Fruit fly (Drosophila melanogaster) whole organism, embryonic: ENCODE results near the gene IntS4.
A peak's percentile ranks its signal among the peaks of the same experiment; 100 is the strongest.

Source experiments
- Bdp1 ChIP-seq: fragments of 200-800 bp; sonication (Bioruptor generic); optimal IDR thresholded peaks from 3 replicates; lab custom pipeline; 2016; ENCODE audit warnings: missing biosample characterization, missing genetic modification characterization
- Bteb2 ChIP-seq: fragments of 200-800 bp; sonication (Bioruptor generic); optimal IDR thresholded peaks from 2 replicates; lab custom pipeline; 2016; ENCODE audit warnings: missing biosample characterization, missing genetic modification characterization
- CG10654 ChIP-seq: fragments of 200-800 bp; sonication (Bioruptor generic); optimal IDR thresholded peaks from 2 replicates; lab custom pipeline; 2016; ENCODE audit warnings: missing biosample characterization, missing genetic modification characterization
- CG11398 ChIP-seq: fragments of 200-800 bp; sonication (Bioruptor generic); optimal IDR thresholded peaks from 2 replicates; lab custom pipeline; 2016; ENCODE audit warnings: missing biosample characterization, missing genetic modification characterization
- CG12071 ChIP-seq: fragments of 200-800 bp; sonication (Bioruptor generic); optimal IDR thresholded peaks from 3 replicates; lab custom pipeline; 2018; ENCODE audit warnings: missing biosample characterization, mild to moderate bottlenecking, missing genetic modification characterization
- CG14441 ChIP-seq: fragments of 200-800 bp; sonication (Bioruptor generic); IDR thresholded peaks from 2 replicates; pipeline ENCODE4 v1.3.6; 2022; ENCODE audit warnings: missing biosample characterization, missing genetic modification characterization
- CG16815 ChIP-seq: fragments of 200-800 bp; sonication (Bioruptor generic); optimal IDR thresholded peaks from 3 replicates; lab custom pipeline; 2017; ENCODE audit warnings: missing biosample characterization, mild to moderate bottlenecking, missing genetic modification characterization
- CG17568 ChIP-seq: fragments of 200-800 bp; sonication (Bioruptor generic); optimal IDR thresholded peaks from 2 replicates; lab custom pipeline; 2018; ENCODE audit warnings: missing biosample characterization, mild to moderate bottlenecking, missing genetic modification characterization, moderate library complexity
- CG31388 ChIP-seq: fragments of 200-800 bp; sonication (Bioruptor generic); optimal IDR thresholded peaks from 2 replicates; lab custom pipeline; 2016; ENCODE audit warnings: missing biosample characterization, missing genetic modification characterization
- CG3163 ChIP-seq: fragments of 200-800 bp; sonication (Bioruptor generic); optimal IDR thresholded peaks from 3 replicates; lab custom pipeline; 2016; ENCODE audit warnings: missing biosample characterization, missing genetic modification characterization
- CG3838 ChIP-seq: fragments of 200-800 bp; sonication (Bioruptor generic); optimal IDR thresholded peaks from 3 replicates; lab custom pipeline; 2016; ENCODE audit warnings: missing biosample characterization, missing genetic modification characterization
- CG7357 ChIP-seq: fragments of 200-800 bp; sonication (Bioruptor generic); IDR thresholded peaks from 3 replicates; pipeline ENCODE4 v1.3.6; 2022; ENCODE audit warnings: missing biosample characterization, missing genetic modification characterization
- CG8478 ChIP-seq: fragments of >200 bp; optimal IDR thresholded peaks from 2 replicates; lab custom pipeline; 2018
- CG9727 ChIP-seq: fragments of 200-800 bp; sonication (Bioruptor generic); optimal IDR thresholded peaks from 3 replicates; lab custom pipeline; 2017; ENCODE audit warnings: missing biosample characterization, mild to moderate bottlenecking, missing genetic modification characterization
- CHES-1-like ChIP-seq: fragments of 200-800 bp; sonication (Bioruptor generic); optimal IDR thresholded peaks from 2 replicates; lab custom pipeline; 2016; ENCODE audit warnings: missing biosample characterization, missing genetic modification characterization
- Chrac-16 ChIP-seq: fragments of 200-800 bp; sonication (Bioruptor generic); optimal IDR thresholded peaks from 3 replicates; lab custom pipeline; 2016; ENCODE audit warnings: missing biosample characterization, missing genetic modification characterization
- D19B ChIP-seq: fragments of 200-800 bp; sonication (Bioruptor generic); optimal IDR thresholded peaks from 2 replicates; lab custom pipeline; 2017; ENCODE audit warnings: missing biosample characterization, mild to moderate bottlenecking, missing genetic modification characterization
- Dfd ChIP-seq, 2 experiments: fragments of >200 bp; optimal IDR thresholded peaks; 2 replicates each; lab custom pipeline; 2017; ENCODE audit warnings: missing biosample characterization in 2 of 2, missing genetic modification characterization in 2 of 2
- Hand ChIP-seq: fragments of 200-800 bp; sonication (Bioruptor generic); optimal IDR thresholded peaks from 2 replicates; lab custom pipeline; 2017; ENCODE audit warnings: mild to moderate bottlenecking, missing biosample characterization, missing genetic modification reagents, missing genetic modification characterization
- Hr78 ChIP-seq, 2 experiments: fragments of 200-800 bp in 1 of 2; fragments of >200 bp in 1 of 2; sonication (Bioruptor generic) in 1 of 2; optimal IDR thresholded peaks; 2 replicates each; lab custom pipeline; 2017 to 2019; ENCODE audit warnings: missing biosample characterization in 2 of 2, missing genetic modification characterization in 2 of 2, mild to moderate bottlenecking in 1 of 2, moderate library complexity in 1 of 2
- Jarid2 ChIP-seq: fragments of 200-800 bp; sonication (Bioruptor generic); optimal IDR thresholded peaks from 3 replicates; lab custom pipeline; 2017; ENCODE audit warnings: mild to moderate bottlenecking, missing biosample characterization, missing genetic modification reagents, missing genetic modification characterization
- Mes4 ChIP-seq: fragments of 200-800 bp; sonication (Bioruptor generic); optimal IDR thresholded peaks from 2 replicates; lab custom pipeline; 2016; ENCODE audit warnings: missing biosample characterization, missing genetic modification characterization
- NC2β ChIP-seq: fragments of 200-800 bp; sonication (Bioruptor generic); optimal IDR thresholded peaks from 2 replicates; lab custom pipeline; 2016; ENCODE audit warnings: missing biosample characterization, missing genetic modification characterization
- NFAT ChIP-seq: fragments of 200-800 bp; sonication (Bioruptor generic); IDR thresholded peaks from 2 replicates; pipeline ENCODE4 v1.3.6; 2022; ENCODE audit warnings: missing biosample characterization, missing genetic modification characterization
- Nf-YC ChIP-seq: fragments of 200-800 bp; optimal IDR thresholded peaks from 3 replicates; lab custom pipeline; 2019; ENCODE audit warnings: missing biosample characterization, mild to moderate bottlenecking, missing genetic modification characterization, moderate library complexity
- PHDP ChIP-seq: fragments of 200-800 bp; sonication (Bioruptor generic); optimal IDR thresholded peaks from 3 replicates; lab custom pipeline; 2018; ENCODE audit warnings: missing biosample characterization, mild to moderate bottlenecking, missing genetic modification characterization, moderate library complexity
- Ptx1 ChIP-seq: fragments of 200-800 bp; sonication (Bioruptor generic); IDR thresholded peaks from 2 replicates; pipeline ENCODE4 v1.3.6; 2022; ENCODE audit warnings: missing biosample characterization, missing genetic modification characterization
- Rfx ChIP-seq: fragments of 200-800 bp; sonication (Bioruptor generic); IDR thresholded peaks from 2 replicates; pipeline ENCODE4 v1.3.6; 2022; ENCODE audit warnings: missing biosample characterization, missing genetic modification characterization
- Stat92E ChIP-seq, 3 experiments: fragments of >200 bp in 2 of 3; fragments of 200-800 bp in 1 of 3; sonication (Bioruptor generic) in 1 of 3; optimal IDR thresholded peaks; 2 replicates each; lab custom pipeline; 2017 to 2019; ENCODE audit warnings: missing biosample characterization in 3 of 3, missing genetic modification characterization in 3 of 3, mild to moderate bottlenecking in 1 of 3, moderate library complexity in 1 of 3
- Tbp ChIP-seq: fragments of >200 bp; optimal IDR thresholded peaks from 2 replicates; lab custom pipeline; 2018; ENCODE audit warnings: missing biosample characterization, missing genetic modification characterization
- Vsx1 ChIP-seq: fragments of 200-800 bp; sonication (Bioruptor generic); optimal IDR thresholded peaks from 2 replicates; lab custom pipeline; 2017; ENCODE audit warnings: missing biosample characterization, mild to moderate bottlenecking, missing genetic modification characterization, missing genetic modification reagents
- al ChIP-seq: fragments of 200-800 bp; sonication (Bioruptor generic); IDR thresholded peaks from 2 replicates; pipeline ENCODE4 v1.3.6; 2022; ENCODE audit warnings: missing biosample characterization, missing genetic modification characterization
- ap ChIP-seq: fragments of 200-800 bp; sonication (Bioruptor generic); IDR thresholded peaks from 2 replicates; pipeline ENCODE4 v1.3.6; 2022; ENCODE audit warnings: missing biosample characterization, missing genetic modification characterization
- bowl ChIP-seq: fragments of 200-800 bp; sonication (Bioruptor generic); IDR thresholded peaks from 2 replicates; pipeline ENCODE4 v1.3.6; 2022; ENCODE audit warnings: missing biosample characterization, missing genetic modification characterization
- chinmo ChIP-seq: fragments of 200-800 bp; sonication (Bioruptor generic); IDR thresholded peaks from 4 replicates; pipeline ENCODE4 v1.3.6; 2022; ENCODE audit warnings: missing biosample characterization, missing genetic modification characterization; ENCODE audit not compliant: partially characterized antibody
- da ChIP-seq: fragments of 200-800 bp; sonication (Bioruptor generic); optimal IDR thresholded peaks from 2 replicates; lab custom pipeline; 2016; ENCODE audit warnings: missing biosample characterization, missing genetic modification characterization
- dm ChIP-seq: fragments of 200-800 bp; sonication (Bioruptor generic); optimal IDR thresholded peaks from 3 replicates; lab custom pipeline; 2016; ENCODE audit warnings: missing biosample characterization, missing genetic modification characterization
- dmrt99B ChIP-seq: fragments of 200-800 bp; sonication (Bioruptor generic); optimal IDR thresholded peaks from 2 replicates; lab custom pipeline; 2018; ENCODE audit warnings: missing biosample characterization, mild to moderate bottlenecking, missing genetic modification characterization, moderate library complexity
- fd96Cb ChIP-seq: fragments of 200-800 bp; sonication (Bioruptor generic); optimal IDR thresholded peaks from 2 replicates; lab custom pipeline; 2018; ENCODE audit warnings: missing biosample characterization, mild to moderate bottlenecking, missing genetic modification characterization, moderate library complexity
- grau ChIP-seq: fragments of 200-800 bp; optimal IDR thresholded peaks from 3 replicates; lab custom pipeline; 2019; ENCODE audit warnings: missing biosample characterization, mild to moderate bottlenecking, missing genetic modification characterization, moderate library complexity
- gsb-n ChIP-seq: fragments of 200-800 bp; sonication (Bioruptor generic); optimal IDR thresholded peaks from 3 replicates; lab custom pipeline; 2018; ENCODE audit warnings: missing biosample characterization, mild to moderate bottlenecking, missing genetic modification characterization
- gt ChIP-seq: fragments of 200-800 bp; sonication (Bioruptor generic); IDR thresholded peaks from 2 replicates; pipeline ENCODE4 v1.3.6; 2022; ENCODE audit warnings: missing biosample characterization, missing genetic modification characterization
- hb ChIP-seq: fragments of 200-800 bp; sonication (Bioruptor generic); IDR thresholded peaks from 3 replicates; pipeline ENCODE4 v1.3.6; 2022; ENCODE audit warnings: missing biosample characterization, missing genetic modification characterization; ENCODE audit not compliant: partially characterized antibody
- hth ChIP-seq: fragments of >200 bp; optimal IDR thresholded peaks from 2 replicates; lab custom pipeline; 2017; ENCODE audit warnings: inconsistent platforms
- jigr1 ChIP-seq: fragments of 200-800 bp; sonication (Bioruptor generic); IDR thresholded peaks from 3 replicates; pipeline ENCODE4 v1.3.6; 2022; ENCODE audit warnings: missing biosample characterization, missing genetic modification characterization
- kay ChIP-seq: fragments of 200-800 bp; sonication (Bioruptor generic); optimal IDR thresholded peaks from 2 replicates; lab custom pipeline; 2016; ENCODE audit warnings: missing biosample characterization, missing genetic modification characterization
- oc ChIP-seq: fragments of 200-800 bp; sonication (Bioruptor generic); optimal IDR thresholded peaks from 2 replicates; lab custom pipeline; 2018; ENCODE audit warnings: missing biosample characterization, mild to moderate bottlenecking, missing genetic modification characterization, moderate library complexity
- psq ChIP-seq: fragments of 200-800 bp; sonication (Bioruptor generic); optimal IDR thresholded peaks from 2 replicates; lab custom pipeline; 2017; ENCODE audit warnings: missing biosample characterization, missing genetic modification characterization
- ranshi ChIP-seq: fragments of 200-800 bp; sonication (Bioruptor generic); IDR thresholded peaks from 2 replicates; pipeline ENCODE4 v1.3.6; 2022; ENCODE audit warnings: missing biosample characterization, missing genetic modification characterization
- salm ChIP-seq: fragments of 200-800 bp; sonication (Bioruptor generic); optimal IDR thresholded peaks from 2 replicates; lab custom pipeline; 2018; ENCODE audit warnings: missing biosample characterization, mild to moderate bottlenecking, missing genetic modification characterization
- so ChIP-seq: fragments of 200-800 bp; sonication (Bioruptor generic); IDR thresholded peaks from 3 replicates; pipeline ENCODE4 v1.3.6; 2022; ENCODE audit warnings: missing biosample characterization, missing genetic modification characterization
- zen ChIP-seq: fragments of 200-800 bp; sonication (Bioruptor generic); optimal IDR thresholded peaks from 3 replicates; lab custom pipeline; 2018; ENCODE audit warnings: missing biosample characterization, mild to moderate bottlenecking, missing genetic modification characterization, moderate library complexity

The IntS4 gene

dm6 chrX:8538182-8538581 lies 20.4 kb downstream of the IntS4 start (continued):
- TF ChIP-seq oc (tag; lab: Kevin White, UChicago) (peak; percentile 37), psq (GFP tag; lab: Kevin White, UChicago) (no peak), CG10654 (GFP tag; lab: Kevin White, UChicago) (peak; percentile 34), so (GFP tag; lab: Robert Waterston, UW) (peak; percentile 75; the same call in 1 of the 3 replicates), zen (tag; lab: Kevin White, UChicago) (peak; percentile 26), Ptx1 (peak; percentile 71), Tbp (GFP tag; lab: Kevin White, UChicago) (no peak), kay (GFP tag; lab: Kevin White, UChicago) (peak; percentile 9), grau (tag; lab: Kevin White, UChicago) (peak; percentile 67), ap (peak; percentile 21; the same call in 1 of the 2 replicates), da (GFP tag; lab: Kevin White, UChicago) (no peak), CG31388 (no peak), D19B (GFP tag; lab: Kevin White, UChicago) (no peak), Hand (GFP tag; lab: Kevin White, UChicago) (no peak), CG8478 (no peak), Jarid2 (GFP tag; lab: Kevin White, UChicago) (no peak), NFAT (GFP tag; lab: Robert Waterston, UW) (no peak), hb (GFP tag; lab: Robert Waterston, UW) (no peak), NC2β (GFP tag; lab: Kevin White, UChicago) (peak; percentile 43), jigr1 (GFP tag; lab: Robert Waterston, UW) (no peak), bowl (GFP tag; lab: Robert Waterston, UW) (no peak), CG17568 (no peak), fd96Cb (tag; lab: Kevin White, UChicago) (peak; percentile 70), CG16815 (GFP tag; lab: Kevin White, UChicago) (peak; percentile 21), Nf-YC (tag; lab: Kevin White, UChicago) (peak; percentile 5), Mes4 (GFP tag; lab: Kevin White, UChicago) (peak; percentile 12), ranshi (GFP tag; lab: Robert Waterston, UW) (peak; percentile 62), Rfx (GFP tag; lab: Robert Waterston, UW) (peak; percentile 59), CG9727 (peak; percentile 61), CG14441 (GFP tag; lab: Robert Waterston, UW) (peak; percentile 64), Stat92E (GFP tag; optimal IDR thresholded peaks at IDR 0.05; lab: Kevin White, UChicago) (no peak), hth (lab: Kevin White, UChicago) (no peak), Vsx1 (GFP tag; lab: Kevin White, UChicago) (no peak), salm (tag; lab: Kevin White, UChicago) (no peak), CG7357 (GFP tag; lab: Robert Waterston, UW) (0 out of 3 replicates have a peak, but pooled peaks have one; percentile 51), Bteb2 (GFP tag; lab: Kevin White, UChicago) (peak; percentile 8), CG3163 (GFP tag; lab: Kevin White, UChicago) (no peak), Bdp1 (GFP tag; lab: Kevin White, UChicago) (no peak), CG11398 (GFP tag; lab: Kevin White, UChicago) (peak; percentile 20), Dfd (GFP tag; optimal IDR thresholded peaks at IDR 0.05; lab: Kevin White, UChicago) (no peak), PHDP (tag; lab: Kevin White, UChicago) (peak; percentile 68), gsb-n (tag; lab: Kevin White, UChicago) (peak; percentile 24), chinmo (GFP tag; lab: Robert Waterston, UW) (no peak), gt (GFP tag; lab: Robert Waterston, UW) (no peak), CHES-1-like (no peak), dm (no peak), dmrt99B (tag; lab: Kevin White, UChicago) (peak; percentile 76), CG3838 (GFP tag; lab: Kevin White, UChicago) (no peak), al (GFP tag; lab: Robert Waterston, UW) (no peak), Chrac-16 (GFP tag; lab: Kevin White, UChicago) (peak; percentile 41), Hr78 (GFP tag; optimal IDR thresholded peaks at IDR 0.05; lab: Kevin White, UChicago) (peak in 1 of 2 experiments; percentile 4), CG12071 (peak; percentile 29)
